Worm (Caenorhabditis elegans) whole organism, mixed stage, embryonic: ENCODE measurements around the gene mct-6.

Experiments used
- M03D4.4 ChIP-seq: sonication (generic microtip); optimal IDR thresholded peaks from 2 replicates; lab custom pipeline; 2017; ENCODE audit warnings: mild to moderate bottlenecking, missing genetic modification characterization, missing compliant biosample characterization
- bed-3 ChIP-seq: fragments of 200-800 bp; sonication (Bioruptor generic); optimal IDR thresholded peaks from 3 replicates; lab custom pipeline; 2018; ENCODE audit warnings: mild to moderate bottlenecking, missing genetic modification characterization, moderate library complexity, missing compliant biosample characterization
- blmp-1 ChIP-seq: fragments of 150-350 bp; optimal IDR thresholded peaks from 2 replicates; lab custom pipeline; 2014; ENCODE audit warnings: missing biosample characterization, missing genetic modification characterization
- ceh-39 ChIP-seq: fragments of 150-350 bp; optimal IDR thresholded peaks from 2 replicates; lab custom pipeline; 2014; ENCODE audit warnings: missing biosample characterization, missing genetic modification characterization
- ceh-43 ChIP-seq: fragments of 200-800 bp; sonication (Bioruptor generic); optimal IDR thresholded peaks from 2 replicates; lab custom pipeline; 2018; ENCODE audit warnings: mild to moderate bottlenecking, missing genetic modification characterization, moderate library complexity, missing compliant biosample characterization
- ces-1 ChIP-seq: fragments of 150-350 bp; optimal IDR thresholded peaks from 2 replicates; lab custom pipeline; 2014; ENCODE audit warnings: missing biosample characterization, missing genetic modification reagents, missing genetic modification characterization
- cnd-1 ChIP-seq: fragments of 200-800 bp; sonication (Bioruptor generic); optimal IDR thresholded peaks from 2 replicates; lab custom pipeline; 2018; ENCODE audit warnings: mild to moderate bottlenecking, missing genetic modification characterization, missing compliant biosample characterization
- drap-1 ChIP-seq: fragments of 200-800 bp; sonication (Bioruptor generic); optimal IDR thresholded peaks from 3 replicates; lab custom pipeline; 2018; ENCODE audit warnings: mild to moderate bottlenecking, missing genetic modification characterization, missing compliant biosample characterization
- elt-3 ChIP-seq: fragments of 150-350 bp; optimal IDR thresholded peaks from 2 replicates; lab custom pipeline; 2014; ENCODE audit warnings: missing biosample characterization, missing genetic modification characterization
- flh-1 ChIP-seq: fragments of 200-800 bp; sonication (Bioruptor generic); optimal IDR thresholded peaks from 2 replicates; lab custom pipeline; 2018; ENCODE audit warnings: mild to moderate bottlenecking, missing genetic modification characterization, moderate library complexity, missing compliant biosample characterization
- ham-2 ChIP-seq: fragments of 200-800 bp; sonication (Bioruptor generic); optimal IDR thresholded peaks from 2 replicates; lab custom pipeline; 2018; ENCODE audit warnings: mild to moderate bottlenecking, missing genetic modification characterization, missing compliant biosample characterization
- hlh-1 ChIP-seq: fragments of 150-350 bp; optimal IDR thresholded peaks from 2 replicates; lab custom pipeline; 2014; ENCODE audit warnings: missing biosample characterization, missing genetic modification reagents, missing genetic modification characterization
- lin-32 ChIP-seq: fragments of 200-800 bp; sonication (Bioruptor generic); optimal IDR thresholded peaks from 2 replicates; lab custom pipeline; 2018; ENCODE audit warnings: mild to moderate bottlenecking, missing genetic modification characterization, missing compliant biosample characterization
- lsy-2 ChIP-seq: fragments of 150-350 bp; optimal IDR thresholded peaks from 2 replicates; lab custom pipeline; 2014; ENCODE audit warnings: missing biosample characterization, missing genetic modification characterization
- mab-5 ChIP-seq: fragments of 150-350 bp; optimal IDR thresholded peaks from 2 replicates; lab custom pipeline; 2014; ENCODE audit warnings: missing biosample characterization, missing genetic modification characterization
- mep-1 ChIP-seq: fragments of 150-350 bp; optimal IDR thresholded peaks from 2 replicates; lab custom pipeline; 2017; ENCODE audit warnings: missing biosample characterization, missing genetic modification reagents, missing genetic modification characterization, inconsistent platforms
- mls-2 ChIP-seq: sonication (generic microtip); optimal IDR thresholded peaks from 2 replicates; lab custom pipeline; 2016; ENCODE audit warnings: mild to moderate bottlenecking, missing genetic modification characterization, moderate library complexity, missing compliant biosample characterization
- nhr-12 ChIP-seq: fragments of 150-350 bp; optimal IDR thresholded peaks from 2 replicates; lab custom pipeline; 2014; ENCODE audit warnings: missing biosample characterization, missing genetic modification characterization
- nhr-2 ChIP-seq: fragments of 150-350 bp; optimal IDR thresholded peaks from 2 replicates; lab custom pipeline; 2014; ENCODE audit warnings: missing biosample characterization, missing genetic modification characterization
- nhr-237 ChIP-seq: fragments of 150-350 bp; optimal IDR thresholded peaks from 2 replicates; lab custom pipeline; 2014; ENCODE audit warnings: missing biosample characterization, missing genetic modification characterization
- nhr-28 ChIP-seq: fragments of 150-350 bp; optimal IDR thresholded peaks from 2 replicates; lab custom pipeline; 2014; ENCODE audit warnings: missing biosample characterization, missing genetic modification characterization
- nhr-76 ChIP-seq: sonication (generic microtip); optimal IDR thresholded peaks from 2 replicates; lab custom pipeline; 2017; ENCODE audit warnings: missing biosample characterization, missing genetic modification characterization
- pha-4 ChIP-seq: fragments of 150-350 bp; optimal IDR thresholded peaks from 2 replicates; lab custom pipeline; 2018; ENCODE audit warnings: missing biosample characterization, missing genetic modification reagents, missing genetic modification characterization
- sem-2 ChIP-seq: fragments of 200-800 bp; sonication (Bioruptor generic); optimal IDR thresholded peaks from 2 replicates; lab custom pipeline; 2018; ENCODE audit warnings: mild to moderate bottlenecking, missing genetic modification characterization, missing compliant biosample characterization
- snpc-4 ChIP-seq: fragments of 150-350 bp; optimal IDR thresholded peaks from 2 replicates; lab custom pipeline; 2014; ENCODE audit warnings: missing biosample characterization, missing genetic modification characterization
- sptf-1 ChIP-seq: sonication (generic microtip); optimal IDR thresholded peaks from 2 replicates; lab custom pipeline; 2017; ENCODE audit warnings: mild to moderate bottlenecking, missing genetic modification characterization, moderate library complexity, missing compliant biosample characterization
- tbx-8 ChIP-seq: fragments of 200-800 bp; sonication (Bioruptor generic); optimal IDR thresholded peaks from 2 replicates; lab custom pipeline; 2018; ENCODE audit warnings: mild to moderate bottlenecking, missing genetic modification characterization, moderate library complexity, missing compliant biosample characterization
- unc-120 ChIP-seq: sonication (generic microtip); optimal IDR thresholded peaks from 2 replicates; lab custom pipeline; 2017; ENCODE audit warnings: missing genetic modification characterization, missing compliant biosample characterization; ENCODE audit not compliant: poor library complexity, severe bottlenecking
- unc-39 ChIP-seq: fragments of 150-350 bp; optimal IDR thresholded peaks from 2 replicates; lab custom pipeline; 2014; ENCODE audit warnings: missing biosample characterization, missing genetic modification characterization
- unc-62 ChIP-seq: fragments of 150-350 bp; optimal IDR thresholded peaks from 2 replicates; lab custom pipeline; 2014; ENCODE audit warnings: missing biosample characterization, missing genetic modification reagents, missing genetic modification characterization

Gene mct-6

ce11 chrX:16772112-16772731 is 1.9 kb upstream of the mct-6 start:
- TF ChIP-seq snpc-4, result no peak

ce11 chrX:16770919-16771318 is 621 bp upstream of the mct-6 start:
- no peak for TF ChIP-seq pha-4 (tag; lab: Kevin White, UChicago)
- TF ChIP-seq cnd-1 (tag; lab: Kevin White, UChicago), result peak; percentile 46
- TF ChIP-seq nhr-12, result no peak
- peak; percentile 29 for TF ChIP-seq mls-2 (tag; lab: Kevin White, UChicago)
- peak; percentile 48 for TF ChIP-seq drap-1 (GFP tag; lab: Kevin White, UChicago)
- no peak for TF ChIP-seq sptf-1 (tag; lab: Kevin White, UChicago)
- TF ChIP-seq sem-2 (GFP tag; lab: Kevin White, UChicago), result no peak
- no peak for TF ChIP-seq unc-39 (tag; lab: Kevin White, UChicago)
- TF ChIP-seq mab-5 (tag; lab: Kevin White, UChicago), result no peak
- no peak for TF ChIP-seq nhr-237 (tag; lab: Kevin White, UChicago)
- no peak for TF ChIP-seq snpc-4
- peak; percentile 32 for TF ChIP-seq ham-2
- TF ChIP-seq nhr-28 (tag; lab: Kevin White, UChicago), result no peak
- TF ChIP-seq elt-3 (tag; lab: Kevin White, UChicago), result no peak
- TF ChIP-seq unc-62 (GFP tag; lab: Kevin White, UChicago), result no peak
- TF ChIP-seq nhr-2, result peak; percentile 95
- TF ChIP-seq ceh-39 (tag; lab: Kevin White, UChicago), result no peak
- peak; percentile 15 for TF ChIP-seq mep-1 (tag; lab: Kevin White, UChicago)
- peak; percentile 12 for TF ChIP-seq lin-32 (GFP tag; lab: Kevin White, UChicago)
- TF ChIP-seq M03D4.4 (tag; lab: Kevin White, UChicago), result no peak
- no peak for TF ChIP-seq lsy-2 (tag; lab: Kevin White, UChicago)
- peak; percentile 13 for TF ChIP-seq hlh-1 (tag; lab: Kevin White, UChicago)
- no peak for TF ChIP-seq tbx-8 (GFP tag; lab: Kevin White, UChicago)

ce11 chrX:16762529-16762928 is 7.8 kb downstream of the mct-6 start, which contains the start of gene C10E2.1:
Gene C10E2.1 (plus strand): TSS chrX:16762829.
- TF ChIP-seq bed-3 (GFP tag; lab: Kevin White, UChicago), result no peak
- no peak for TF ChIP-seq unc-62 (GFP tag; lab: Kevin White, UChicago)

- no peak for TF ChIP-seq ham-2
- TF ChIP-seq unc-39 (tag; lab: Kevin White, UChicago), result no peak
- TF ChIP-seq ceh-43 (GFP tag; lab: Kevin White, UChicago), result no peak
- no peak for TF ChIP-seq pha-4 (tag; lab: Kevin White, UChicago)
- TF ChIP-seq unc-120 (tag; lab: Kevin White, UChicago), result no peak
- TF ChIP-seq sem-2 (GFP tag; lab: Kevin White, UChicago), result no peak
- no peak for TF ChIP-seq M03D4.4 (tag; lab: Kevin White, UChicago)
Observed at ce11 chrX:16754474-16754873, 15.8 kb downstream of the mct-6 start, which contains the start of gene C10E2.5. Gene C10E2.5 (minus strand): TSS chrX:16754574.

ce11 chrX:16752196-16752595 is 18.1 kb downstream of the mct-6 start:
- TF ChIP-seq unc-62 (GFP tag; lab: Kevin White, UChicago), result no peak
- TF ChIP-seq M03D4.4 (tag; lab: Kevin White, UChicago), result no peak
- no peak for TF ChIP-seq unc-39 (tag; lab: Kevin White, UChicago)
- TF ChIP-seq blmp-1 (tag; lab: Kevin White, UChicago), result no peak
- TF ChIP-seq cnd-1 (tag; lab: Kevin White, UChicago), result no peak
- no peak for TF ChIP-seq sem-2 (GFP tag; lab: Kevin White, UChicago)
- TF ChIP-seq bed-3 (GFP tag; lab: Kevin White, UChicago), result no peak
- TF ChIP-seq mep-1 (tag; lab: Kevin White, UChicago), result no peak
- no peak for TF ChIP-seq flh-1
- no peak for TF ChIP-seq nhr-76 (tag; lab: Kevin White, UChicago)
- no peak for TF ChIP-seq drap-1 (GFP tag; lab: Kevin White, UChicago)
- no peak for TF ChIP-seq elt-3 (tag; lab: Kevin White, UChicago)
- no peak for TF ChIP-seq ces-1 (GFP tag; lab: Kevin White, UChicago)
- TF ChIP-seq unc-120 (tag; lab: Kevin White, UChicago), result no peak
- no peak for TF ChIP-seq tbx-8 (GFP tag; lab: Kevin White, UChicago)
- no peak for TF ChIP-seq mls-2 (tag; lab: Kevin White, UChicago)
